Worm (Caenorhabditis elegans): Measurements from ENCODE around the gene adt-1.

ce11 chrX:12730075-12730474, 51.4 kb downstream of the adt-1 start:
- TF ChIP-seq egl-27 (tag; optimal IDR thresholded peaks at IDR 0.05) = no peak
- no peak for TF ChIP-seq lin-11 (tag; optimal IDR thresholded peaks at IDR 0.05)
- no peak for TF ChIP-seq skn-1 (tag; optimal IDR thresholded peaks at IDR 0.05)
- no peak for TF ChIP-seq R02D3.7 (tag; optimal IDR thresholded peaks at IDR 0.05)
- no peak for TF ChIP-seq nhr-23 (tag; optimal IDR thresholded peaks at IDR 0.05)
- no peak for TF ChIP-seq nhr-237 (tag; optimal IDR thresholded peaks at IDR 0.05)
- no peak for TF ChIP-seq nhr-77 (tag; optimal IDR thresholded peaks at IDR 0.05)
